Worm (Caenorhabditis elegans) whole organism, mixed stage, embryonic: ENCODE measurements around the gene mai-2.

Source experiments
- M03D4.4 ChIP-seq: sonication (generic microtip); optimal IDR thresholded peaks from 2 replicates; lab custom pipeline; 2017; ENCODE audit warnings: mild to moderate bottlenecking, missing genetic modification characterization, missing compliant biosample characterization
- bed-3 ChIP-seq: fragments of 200-800 bp; sonication (Bioruptor generic); optimal IDR thresholded peaks from 3 replicates; lab custom pipeline; 2018; ENCODE audit warnings: mild to moderate bottlenecking, missing genetic modification characterization, moderate library complexity, missing compliant biosample characterization
- ceh-39 ChIP-seq: fragments of 150-350 bp; optimal IDR thresholded peaks from 2 replicates; lab custom pipeline; 2014; ENCODE audit warnings: missing biosample characterization, missing genetic modification characterization
- ceh-43 ChIP-seq: fragments of 200-800 bp; sonication (Bioruptor generic); optimal IDR thresholded peaks from 2 replicates; lab custom pipeline; 2018; ENCODE audit warnings: mild to moderate bottlenecking, missing genetic modification characterization, moderate library complexity, missing compliant biosample characterization
- ceh-83 ChIP-seq: fragments of 200-800 bp; sonication (Bioruptor generic); optimal IDR thresholded peaks from 2 replicates; lab custom pipeline; 2018; ENCODE audit warnings: mild to moderate bottlenecking, missing genetic modification characterization, missing compliant biosample characterization
- ces-1 ChIP-seq: fragments of 150-350 bp; optimal IDR thresholded peaks from 2 replicates; lab custom pipeline; 2014; ENCODE audit warnings: missing biosample characterization, missing genetic modification reagents, missing genetic modification characterization
- cnd-1 ChIP-seq: fragments of 200-800 bp; sonication (Bioruptor generic); optimal IDR thresholded peaks from 2 replicates; lab custom pipeline; 2018; ENCODE audit warnings: mild to moderate bottlenecking, missing genetic modification characterization, missing compliant biosample characterization
- drap-1 ChIP-seq: fragments of 200-800 bp; sonication (Bioruptor generic); optimal IDR thresholded peaks from 3 replicates; lab custom pipeline; 2018; ENCODE audit warnings: mild to moderate bottlenecking, missing genetic modification characterization, missing compliant biosample characterization
- ham-2 ChIP-seq: fragments of 200-800 bp; sonication (Bioruptor generic); optimal IDR thresholded peaks from 2 replicates; lab custom pipeline; 2018; ENCODE audit warnings: mild to moderate bottlenecking, missing genetic modification characterization, missing compliant biosample characterization
- hlh-1 ChIP-seq: fragments of 150-350 bp; optimal IDR thresholded peaks from 2 replicates; lab custom pipeline; 2014; ENCODE audit warnings: missing biosample characterization, missing genetic modification reagents, missing genetic modification characterization
- lin-32 ChIP-seq: fragments of 200-800 bp; sonication (Bioruptor generic); optimal IDR thresholded peaks from 2 replicates; lab custom pipeline; 2018; ENCODE audit warnings: mild to moderate bottlenecking, missing genetic modification characterization, missing compliant biosample characterization
- lsy-2 ChIP-seq: fragments of 150-350 bp; optimal IDR thresholded peaks from 2 replicates; lab custom pipeline; 2014; ENCODE audit warnings: missing biosample characterization, missing genetic modification characterization
- mab-5 ChIP-seq: fragments of 150-350 bp; optimal IDR thresholded peaks from 2 replicates; lab custom pipeline; 2014; ENCODE audit warnings: missing biosample characterization, missing genetic modification characterization
- mep-1 ChIP-seq: fragments of 150-350 bp; optimal IDR thresholded peaks from 2 replicates; lab custom pipeline; 2017; ENCODE audit warnings: missing biosample characterization, missing genetic modification reagents, missing genetic modification characterization, inconsistent platforms
- mls-2 ChIP-seq: sonication (generic microtip); optimal IDR thresholded peaks from 2 replicates; lab custom pipeline; 2016; ENCODE audit warnings: mild to moderate bottlenecking, missing genetic modification characterization, moderate library complexity, missing compliant biosample characterization
- nhr-12 ChIP-seq: fragments of 150-350 bp; optimal IDR thresholded peaks from 2 replicates; lab custom pipeline; 2014; ENCODE audit warnings: missing biosample characterization, missing genetic modification characterization
- nhr-2 ChIP-seq: fragments of 150-350 bp; optimal IDR thresholded peaks from 2 replicates; lab custom pipeline; 2014; ENCODE audit warnings: missing biosample characterization, missing genetic modification characterization
- nhr-237 ChIP-seq: fragments of 150-350 bp; optimal IDR thresholded peaks from 2 replicates; lab custom pipeline; 2014; ENCODE audit warnings: missing biosample characterization, missing genetic modification characterization
- nhr-28 ChIP-seq: fragments of 150-350 bp; optimal IDR thresholded peaks from 2 replicates; lab custom pipeline; 2014; ENCODE audit warnings: missing biosample characterization, missing genetic modification characterization
- nhr-76 ChIP-seq: sonication (generic microtip); optimal IDR thresholded peaks from 2 replicates; lab custom pipeline; 2017; ENCODE audit warnings: missing biosample characterization, missing genetic modification characterization
- sem-2 ChIP-seq: fragments of 200-800 bp; sonication (Bioruptor generic); optimal IDR thresholded peaks from 2 replicates; lab custom pipeline; 2018; ENCODE audit warnings: mild to moderate bottlenecking, missing genetic modification characterization, missing compliant biosample characterization
- snpc-4 ChIP-seq: fragments of 150-350 bp; optimal IDR thresholded peaks from 2 replicates; lab custom pipeline; 2014; ENCODE audit warnings: missing biosample characterization, missing genetic modification characterization
- tbx-8 ChIP-seq: fragments of 200-800 bp; sonication (Bioruptor generic); optimal IDR thresholded peaks from 2 replicates; lab custom pipeline; 2018; ENCODE audit warnings: mild to moderate bottlenecking, missing genetic modification characterization, moderate library complexity, missing compliant biosample characterization
- unc-120 ChIP-seq: sonication (generic microtip); optimal IDR thresholded peaks from 2 replicates; lab custom pipeline; 2017; ENCODE audit warnings: missing genetic modification characterization, missing compliant biosample characterization; ENCODE audit not compliant: poor library complexity, severe bottlenecking
- unc-39 ChIP-seq: fragments of 150-350 bp; optimal IDR thresholded peaks from 2 replicates; lab custom pipeline; 2014; ENCODE audit warnings: missing biosample characterization, missing genetic modification characterization
- zip-8 ChIP-seq: fragments of 150-350 bp; optimal IDR thresholded peaks from 2 replicates; lab custom pipeline; 2014; ENCODE audit warnings: missing biosample characterization, missing genetic modification characterization
- ztf-11 ChIP-seq: fragments of 150-350 bp; optimal IDR thresholded peaks from 2 replicates; lab custom pipeline; 2014; ENCODE audit warnings: missing biosample characterization, missing genetic modification characterization

Gene mai-2

DNA sequence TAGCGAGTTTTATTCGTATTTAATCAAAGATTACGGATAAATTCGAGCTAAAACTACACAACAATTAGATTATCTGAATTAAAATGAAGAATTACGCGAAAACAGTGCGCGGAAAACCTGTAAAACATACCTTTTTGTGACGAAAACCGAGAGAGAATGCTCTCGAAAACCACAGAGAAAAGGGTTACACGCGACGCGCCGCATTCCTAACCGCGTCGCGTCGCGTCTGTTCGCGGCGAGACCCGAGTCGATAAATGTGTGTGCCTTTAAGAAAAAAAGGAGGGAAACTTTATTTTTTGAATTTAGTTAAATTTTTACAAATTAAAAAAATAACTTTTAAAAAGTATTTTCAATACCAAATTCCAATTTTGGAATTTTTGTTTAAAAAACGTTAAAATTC lies 47.0 kb upstream of the mai-2 start, which contains the start of gene hrpa-1 (continued):
- peak; percentile 4 for TF ChIP-seq mab-5 (tag; lab: Kevin White, UChicago)

DNA sequence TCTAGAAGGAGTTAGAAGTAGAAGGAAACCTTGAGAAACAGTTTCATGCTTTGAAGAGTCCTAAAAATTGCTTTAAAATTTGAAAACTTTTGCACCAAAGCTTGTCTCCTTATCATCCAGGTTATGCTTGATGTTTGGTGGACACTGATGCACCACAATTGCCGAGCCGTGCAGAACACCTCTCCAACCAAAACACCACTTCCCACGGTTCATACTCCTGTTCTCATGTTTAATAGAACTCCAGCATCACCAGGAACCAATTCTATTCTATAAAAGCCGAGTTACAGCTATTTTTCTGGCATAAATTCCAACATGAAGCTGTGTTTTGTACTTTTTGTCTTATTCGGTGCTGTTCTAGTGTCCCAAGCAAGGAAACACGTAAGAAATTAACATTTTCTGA lies 44.5 kb upstream of the mai-2 start, which contains the start of gene F42A6.2:
Gene F42A6.2, plus strand, starts transcription at position 301 of the 400 bp plus-strand sequence.
- TF ChIP-seq unc-39: no peak
- no peak for TF ChIP-seq M03D4.4
- no peak for TF ChIP-seq lin-32
- TF ChIP-seq, all 35 proteins: peak for 0

DNA sequence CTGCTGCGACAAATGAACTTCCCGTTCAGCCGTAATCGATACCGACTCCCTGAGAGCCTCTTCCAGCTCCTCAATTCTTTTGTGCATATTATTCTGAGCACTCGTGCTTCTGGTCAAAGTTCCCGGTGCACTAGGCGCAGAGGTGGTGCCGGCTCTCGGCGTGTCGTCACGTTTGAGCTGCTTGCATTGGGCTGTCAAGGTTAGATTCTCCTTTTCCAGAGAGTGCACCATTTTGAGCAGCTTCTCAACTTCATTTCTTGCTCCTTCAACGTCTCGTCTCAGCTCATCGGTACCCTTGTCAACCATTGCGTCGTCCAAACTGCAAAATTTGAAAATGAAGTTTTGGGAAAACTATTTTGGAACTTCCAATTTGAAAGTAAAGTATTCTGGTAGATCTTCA lies 40.2 kb upstream of the mai-2 start:
- TF ChIP-seq ceh-39 (tag; lab: Kevin White, UChicago) (no peak), ceh-43 (no peak), nhr-237 (tag; lab: Kevin White, UChicago) (no peak)

DNA sequence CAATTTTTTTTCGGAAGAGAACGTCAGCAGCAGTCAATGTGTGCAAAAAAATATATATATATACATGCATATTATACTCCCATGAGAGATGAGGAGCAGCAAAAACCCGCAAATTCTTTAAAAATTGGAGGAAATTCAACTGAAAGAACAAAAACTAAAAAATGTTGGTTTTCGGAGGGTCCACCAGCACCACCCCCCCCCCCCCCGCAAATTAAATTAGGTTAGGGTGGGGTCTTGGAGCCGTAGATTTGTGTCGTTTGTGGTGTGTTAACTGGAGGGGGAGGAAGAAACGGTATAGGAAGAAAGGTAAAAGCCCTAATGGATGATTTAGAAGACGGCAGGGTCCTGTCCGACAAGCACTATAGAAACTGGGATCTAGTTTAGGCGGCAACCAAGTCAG lies 37.4 kb upstream of the mai-2 start:
- TF ChIP-seq unc-120 (tag; lab: Kevin White, UChicago) (no peak), tbx-8 (GFP tag; lab: Kevin White, UChicago) (no peak), hlh-1 (no peak)

DNA sequence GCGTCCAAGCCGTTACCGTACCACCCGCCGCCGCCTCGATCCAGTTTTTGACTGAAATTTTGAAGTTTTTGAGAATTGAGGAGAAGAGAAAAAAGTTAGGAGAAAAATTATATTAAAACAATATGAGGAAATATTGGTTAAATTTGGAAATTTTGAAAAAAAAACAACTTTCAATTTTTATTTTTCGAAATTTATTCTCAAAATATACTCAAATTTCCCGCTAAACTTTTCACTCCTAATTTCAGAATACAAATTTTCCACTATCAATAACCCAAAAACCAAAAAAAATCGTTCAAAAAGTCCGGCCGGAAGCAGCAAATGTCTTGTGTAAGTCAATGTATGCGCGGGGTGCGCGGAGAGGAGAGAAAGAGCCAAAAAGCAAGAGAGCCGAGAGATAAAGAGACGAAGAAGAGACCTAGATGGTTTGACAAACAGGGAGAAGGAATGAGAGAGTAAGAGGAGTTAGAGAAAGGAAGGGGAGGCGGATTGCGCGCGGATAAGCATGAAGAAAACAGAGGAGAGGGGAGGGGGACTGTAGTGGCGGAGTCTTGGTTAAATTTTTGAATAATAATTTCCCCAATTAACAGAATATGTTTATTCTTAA lies 35.6 kb upstream of the mai-2 start, which contains the start of gene elks-1:
Gene elks-1, minus strand, starts transcription at position 51 of the 604 bp plus-strand sequence.
- TF ChIP-seq mls-2 (peak; percentile 8), ham-2 (GFP tag; lab: Kevin White, UChicago) (peak; percentile 38), ces-1 (peak; percentile 66), ceh-83 (GFP tag; lab: Kevin White, UChicago) (no peak), nhr-237 (tag; lab: Kevin White, UChicago) (peak; percentile 15), snpc-4 (no peak), hlh-1 (peak; percentile 16), sem-2 (GFP tag; lab: Kevin White, UChicago) (no peak), mep-1 (tag; lab: Kevin White, UChicago) (peak; percentile 32), ceh-39 (tag; lab: Kevin White, UChicago) (peak; percentile 5), unc-120 (tag; lab: Kevin White, UChicago) (peak; percentile 3)

DNA sequence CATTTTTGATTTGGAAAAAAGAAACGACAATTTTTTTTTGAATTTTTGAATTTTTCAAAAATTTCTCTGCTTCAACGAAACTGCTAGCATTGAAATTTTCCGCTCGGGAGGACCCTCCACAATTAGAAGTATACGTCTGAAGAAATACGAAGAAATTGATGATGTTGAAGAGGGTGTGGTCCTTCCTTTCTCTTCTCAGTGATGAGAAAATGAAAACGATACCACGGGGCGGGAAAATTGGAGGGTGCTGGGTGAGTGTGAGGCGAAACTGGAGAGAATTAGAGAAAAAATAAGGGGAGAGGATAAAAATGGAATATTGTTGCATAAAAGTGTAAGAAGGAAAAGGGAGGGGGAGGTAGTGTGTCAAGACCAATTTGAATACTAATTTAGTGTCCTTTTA lies 33.7 kb upstream of the mai-2 start:
- TF ChIP-seq ham-2 (GFP tag; lab: Kevin White, UChicago) (no peak), ces-1 (peak; percentile 11)

DNA sequence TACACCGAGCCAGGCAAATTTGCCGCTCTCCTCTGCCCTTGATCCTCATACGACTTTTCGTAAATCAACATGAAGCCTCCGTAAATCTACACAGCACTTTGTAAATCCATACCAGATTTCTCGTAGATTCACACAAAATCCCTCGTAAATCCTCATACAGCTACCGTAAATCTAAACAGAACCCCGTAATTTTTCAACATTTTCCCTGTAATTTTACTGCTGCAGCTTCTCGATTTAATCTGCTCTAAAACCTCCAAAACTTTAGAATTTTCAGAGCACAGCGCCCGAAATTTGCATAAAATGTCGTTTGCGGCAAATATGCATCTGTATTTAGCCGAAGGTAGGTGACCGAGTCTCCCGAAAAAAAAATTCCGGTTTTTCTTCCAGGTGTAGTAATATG lies 31.0 kb upstream of the mai-2 start, which contains the start of gene F42A6.1:
Gene F42A6.1, plus strand, starts transcription at position 301 of the 400 bp plus-strand sequence.
- TF ChIP-seq zip-8: no peak
- TF ChIP-seq sem-2 (GFP tag; lab: Kevin White, UChicago): no peak
- TF ChIP-seq mep-1 (tag; lab: Kevin White, UChicago): no peak
- TF ChIP-seq drap-1 (GFP tag; lab: Kevin White, UChicago): no peak
- TF ChIP-seq lin-32: no peak
- no peak for TF ChIP-seq tbx-8 (GFP tag; lab: Kevin White, UChicago)
- no peak for TF ChIP-seq unc-39
- no peak for TF ChIP-seq mab-5 (tag; lab: Kevin White, UChicago)
- TF ChIP-seq nhr-12: no peak
- TF ChIP-seq lsy-2 (tag; lab: Kevin White, UChicago): no peak
- no peak for TF ChIP-seq cnd-1
- no peak for TF ChIP-seq nhr-28 (tag; lab: Kevin White, UChicago)
- TF ChIP-seq ztf-11 (tag; lab: Kevin White, UChicago): no peak
- no peak for TF ChIP-seq nhr-76 (tag; lab: Kevin White, UChicago)
- no peak for TF ChIP-seq ham-2 (GFP tag; lab: Kevin White, UChicago)

DNA sequence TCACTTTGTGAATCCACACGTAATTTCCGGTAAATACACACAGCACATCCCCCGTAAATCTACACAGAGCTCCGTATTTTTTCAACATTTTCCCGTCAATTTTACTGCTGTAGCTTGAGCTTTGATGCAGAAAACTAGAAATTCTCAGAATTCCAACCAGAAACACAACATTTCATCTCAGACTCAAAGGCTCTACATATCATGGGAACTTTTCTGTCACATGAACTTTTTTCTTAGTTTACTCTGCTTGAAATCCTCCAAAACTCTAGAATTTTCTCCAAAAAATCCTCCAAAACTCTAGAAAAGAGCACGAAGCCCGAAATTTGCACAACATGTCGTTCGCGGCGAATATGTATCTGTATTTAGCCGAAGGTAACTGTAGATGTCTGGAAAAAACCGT lies 22.5 kb upstream of the mai-2 start, which contains the start of gene Y55H10A.2:
Gene Y55H10A.2, plus strand, starts transcription at position 301 of the 400 bp plus-strand sequence.
- no peak for TF ChIP-seq bed-3
- TF ChIP-seq nhr-237 (tag; lab: Kevin White, UChicago): no peak
- no peak for TF ChIP-seq M03D4.4
- no peak for TF ChIP-seq nhr-2 (tag; lab: Kevin White, UChicago)
- no peak for TF ChIP-seq hlh-1
- no peak for TF ChIP-seq zip-8
